Fruit fly (Drosophila melanogaster): Measurements from ENCODE around the gene CG33061.

The CG33061 gene

dm6 chr3L:16380770-16381169, 51.2 kb downstream of the CG33061 start (continued):
- TF ChIP-seq ken (GFP tag; IDR thresholded peaks at IDR 0.05) = no peak
- TF ChIP-seq hkb (optimal IDR thresholded peaks at IDR 0.05) = no peak
- peak; percentile 41; the same call in 1 of the 2 replicates for TF ChIP-seq hkb (GFP tag; IDR thresholded peaks at IDR 0.05)
- TF ChIP-seq wek (GFP tag; optimal IDR thresholded peaks at IDR 0.05) = no peak
- peak; percentile 52 for TF ChIP-seq CG4424 (GFP tag; optimal IDR thresholded peaks at IDR 0.05)
- peak; percentile 65 for TF ChIP-seq Six4 (GFP tag; optimal IDR thresholded peaks at IDR 0.05)
- peak; percentile 70 for TF ChIP-seq HmgZ (tag; optimal IDR thresholded peaks at IDR 0.05)
- peak; percentile 50 for TF ChIP-seq CHES-1-like (GFP tag; optimal IDR thresholded peaks at IDR 0.05)
- peak; percentile 87 for TF ChIP-seq CG2678 (tag; optimal IDR thresholded peaks at IDR 0.05)
- peak; percentile 53 for TF ChIP-seq CG11085 (GFP tag; IDR thresholded peaks at IDR 0.05)
- peak; percentile 44 for TF ChIP-seq CrebB (tag; optimal IDR thresholded peaks at IDR 0.05)
- TF ChIP-seq Rx (GFP tag; IDR thresholded peaks at IDR 0.05) = no peak
- peak; percentile 61 for TF ChIP-seq CG12071 (GFP tag; optimal IDR thresholded peaks at IDR 0.05)
- TF ChIP-seq CG9932 (GFP tag; IDR thresholded peaks at IDR 0.05) = peak; percentile 79
- peak; percentile 63 for TF ChIP-seq Ptx1 (GFP tag; IDR thresholded peaks at IDR 0.05)
- no peak for TF ChIP-seq fd102C (GFP tag; optimal IDR thresholded peaks at IDR 0.05)
- TF ChIP-seq CG15073 (GFP tag; optimal IDR thresholded peaks at IDR 0.05) = no peak
- peak; percentile 64 for TF ChIP-seq Sox100B (GFP tag; optimal IDR thresholded peaks at IDR 0.05)
- TF ChIP-seq tna (GFP tag; IDR thresholded peaks at IDR 0.05; ENCODE audit: partially characterized antibody) = no peak
- TF ChIP-seq nerfin-1 (tag; optimal IDR thresholded peaks at IDR 0.05) = peak; percentile 49
- TF ChIP-seq Hmr (GFP tag; optimal IDR thresholded peaks at IDR 0.05) = peak; percentile 71
- TF ChIP-seq CG15514 (GFP tag; optimal IDR thresholded peaks at IDR 0.05) = peak; percentile 44
- peak; percentile 67 for TF ChIP-seq CG7556 (GFP tag; optimal IDR thresholded peaks at IDR 0.05)
- peak; percentile 58 for TF ChIP-seq CG4328 (GFP tag; optimal IDR thresholded peaks at IDR 0.05)
- TF ChIP-seq CG18262 (tag; optimal IDR thresholded peaks at IDR 0.05) = peak; percentile 64
- no peak for TF ChIP-seq hbn (GFP tag; IDR thresholded peaks at IDR 0.05; ENCODE audit: partially characterized antibody)
- TF ChIP-seq CG10431 (GFP tag; optimal IDR thresholded peaks at IDR 0.05) = no peak
- TF ChIP-seq unpg (GFP tag; optimal IDR thresholded peaks at IDR 0.05) = peak; percentile 74
- no peak for TF ChIP-seq CG13123 (GFP tag; optimal IDR thresholded peaks at IDR 0.05)
- peak; percentile 57 for TF ChIP-seq jumu (GFP tag; optimal IDR thresholded peaks at IDR 0.05)
- TF ChIP-seq lov (optimal IDR thresholded peaks at IDR 0.05) = no peak
- TF ChIP-seq lov (GFP tag; IDR thresholded peaks at IDR 0.05) = no peak
- peak; percentile 69 for TF ChIP-seq Chrac-16 (GFP tag; optimal IDR thresholded peaks at IDR 0.05)
- TF ChIP-seq CG11093 (GFP tag; IDR thresholded peaks at IDR 0.05) = peak; percentile 64; the same call in 2 of the 3 replicates
- no peak for TF ChIP-seq aop (GFP tag; IDR thresholded peaks at IDR 0.05)
- peak; percentile 75 for TF ChIP-seq tap (tag; optimal IDR thresholded peaks at IDR 0.05)
- TF ChIP-seq chif (GFP tag; optimal IDR thresholded peaks at IDR 0.05) = peak; percentile 32 to 62
- peak; percentile 29 for TF ChIP-seq CG8281 (tag; optimal IDR thresholded peaks at IDR 0.05)
- no peak for TF ChIP-seq cwo (GFP tag; optimal IDR thresholded peaks at IDR 0.05)
- TF ChIP-seq crc (GFP tag; optimal IDR thresholded peaks at IDR 0.05) = peak; percentile 12
- TF ChIP-seq Bgb (GFP tag; IDR thresholded peaks at IDR 0.05; ENCODE audit: partially characterized antibody) = no peak
- TF ChIP-seq Blimp-1 (GFP tag; optimal IDR thresholded peaks at IDR 0.05) = peak; percentile 73
- no peak for TF ChIP-seq CG18011 (GFP tag; optimal IDR thresholded peaks at IDR 0.05)
- no peak for TF ChIP-seq Nf-YA (GFP tag; IDR thresholded peaks at IDR 0.05)
- TF ChIP-seq CG6683 (GFP tag; optimal IDR thresholded peaks at IDR 0.05) = peak; percentile 28
- TF ChIP-seq PHDP (tag; optimal IDR thresholded peaks at IDR 0.05) = peak; percentile 70
- no peak; the same call in 1 of the 2 replicates for TF ChIP-seq Adf1 (GFP tag; IDR thresholded peaks at IDR 0.05)
- TF ChIP-seq CG14860 (GFP tag; IDR thresholded peaks at IDR 0.05; ENCODE audit: partially characterized antibody) = no peak
- TF ChIP-seq CG15479 (GFP tag; optimal IDR thresholded peaks at IDR 0.05) = peak; percentile 20
- TF ChIP-seq CG16815 (GFP tag; optimal IDR thresholded peaks at IDR 0.05) = peak; percentile 63
- no peak for TF ChIP-seq CG30431 (GFP tag; optimal IDR thresholded peaks at IDR 0.05)
